Worm (Caenorhabditis elegans) whole organism, L4 larva: ENCODE data around the gene dnj-5.

ENCODE experiments used
- ama-1 ChIP-seq: fragments of 150-350 bp; optimal IDR thresholded peaks from 2 replicates; lab custom pipeline; 2014; ENCODE audit warnings: inconsistent platforms, mixed read lengths
- ceh-62 ChIP-seq: sonication (generic microtip); optimal IDR thresholded peaks from 2 replicates; lab custom pipeline; 2017; ENCODE audit warnings: missing biosample characterization, missing genetic modification characterization
- duxl-1 ChIP-seq: sonication (generic microtip); optimal IDR thresholded peaks from 2 replicates; lab custom pipeline; 2016; ENCODE audit warnings: mild to moderate bottlenecking, missing genetic modification characterization, moderate library complexity, missing compliant biosample characterization; ENCODE audit not compliant: poor library complexity
- fkh-10 ChIP-seq: fragments of 150-350 bp; optimal IDR thresholded peaks from 2 replicates; lab custom pipeline; 2014; ENCODE audit warnings: missing biosample characterization, missing genetic modification reagents, missing genetic modification characterization
- gei-8 ChIP-seq: fragments of 200-800 bp; sonication (Bioruptor generic); optimal IDR thresholded peaks from 2 replicates; lab custom pipeline; 2018; ENCODE audit warnings: mild to moderate bottlenecking, missing genetic modification characterization, missing compliant biosample characterization
- hlh-11 ChIP-seq: fragments of 200-800 bp; sonication (Bioruptor generic); optimal IDR thresholded peaks from 2 replicates; lab custom pipeline; 2018; ENCODE audit warnings: mild to moderate bottlenecking, missing genetic modification characterization, missing compliant biosample characterization
- nhr-76 ChIP-seq: fragments of 150-350 bp; optimal IDR thresholded peaks from 2 replicates; lab custom pipeline; 2014; ENCODE audit warnings: missing biosample characterization, missing genetic modification characterization
- snpc-4 ChIP-seq: fragments of 150-350 bp; optimal IDR thresholded peaks from 2 replicates; lab custom pipeline; 2014; ENCODE audit warnings: missing biosample characterization, missing genetic modification characterization
- tag-97 ChIP-seq: fragments of 200-800 bp; sonication (Bioruptor generic); IDR thresholded peaks from 2 replicates; pipeline ENCODE4 v1.3.6; 2022; ENCODE audit warnings: missing genetic modification characterization, missing compliant biosample characterization
- unc-62 ChIP-seq, 3 experiments: fragments of 150-350 bp in 1 of 3; sonication (generic microtip); optimal IDR thresholded peaks in 2 of 3; peaks in 1 of 3; 1 replicate in 1 of 3; 2 replicates in 2 of 3; lab custom pipeline; 2014 to 2017; ENCODE audit warnings: missing biosample characterization in 3 of 3, missing genetic modification characterization in 3 of 3, missing genetic modification reagents in 3 of 3, missing genotype in 1 of 3

DNA sequence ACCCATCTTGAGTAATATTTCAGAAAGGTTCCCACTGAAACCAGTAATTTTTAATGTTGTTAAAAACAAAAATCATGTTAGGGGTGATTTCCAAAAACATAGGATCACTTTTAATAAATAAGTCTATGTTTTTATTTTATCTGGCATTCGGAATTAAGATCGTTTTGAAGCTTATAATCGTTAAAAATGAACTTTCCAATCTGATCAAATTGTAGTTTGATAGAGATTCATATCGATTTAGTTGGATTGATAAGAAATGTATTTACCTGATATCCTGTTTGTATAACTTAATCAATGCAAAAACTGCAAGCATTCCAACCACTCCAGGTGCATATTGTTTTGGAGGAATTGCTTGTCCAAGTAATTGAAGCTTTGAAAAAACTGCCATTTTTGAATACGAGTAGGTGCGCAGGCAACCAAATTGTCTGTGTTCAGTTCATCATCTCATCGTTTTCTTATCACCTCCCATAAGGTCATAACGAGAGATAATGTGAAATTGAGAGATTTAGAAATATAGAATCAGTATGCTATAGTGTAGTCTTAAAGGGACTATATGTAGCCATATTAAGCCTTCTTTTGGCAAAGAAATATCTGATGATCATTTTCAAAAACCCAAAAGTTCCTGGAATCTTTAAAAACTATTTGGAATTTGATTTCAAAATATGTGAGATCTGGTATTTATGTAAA is 29.4 kb upstream of the dnj-5 start, which contains the start of gene pmp-2:
- TF ChIP-seq nhr-76 (no peak), unc-62 (GFP tag; optimal IDR thresholded peaks at IDR 0.05 in 1 of 2; lab: Kevin White, UChicago) (no peak), unc-62 (tag; optimal IDR thresholded peaks at IDR 0.05; lab: Kevin White, UChicago) (no peak), tag-97 (GFP tag; lab: Robert Waterston, UW) (no peak), fkh-10 (GFP tag; lab: Kevin White, UChicago) (no peak), snpc-4 (tag; lab: Kevin White, UChicago) (no peak), gei-8 (GFP tag; lab: Kevin White, UChicago) (no peak), duxl-1 (tag; lab: Kevin White, UChicago) (no peak), ceh-62 (tag; lab: Kevin White, UChicago) (no peak), hlh-11 (tag; lab: Kevin White, UChicago) (peak; percentile 1), ama-1 (lab: Kevin White, UChicago) (no peak)
